Worm (Caenorhabditis elegans) whole organism, L4 larva: Measurements from ENCODE around the gene math-49.

Experiments
- Y75B8A.6 ChIP-seq: fragments of 200-800 bp; sonication (Bioruptor generic); IDR thresholded peaks from 2 replicates; pipeline ENCODE4 v1.3.6; 2022; ENCODE audit warnings: missing genetic modification reagents, missing genetic modification characterization, missing compliant biosample characterization
- dmd-6 ChIP-seq: fragments of 200-800 bp; sonication (Bioruptor generic); IDR thresholded peaks from 2 replicates; pipeline ENCODE4 v1.3.6; 2022; ENCODE audit warnings: missing genetic modification reagents, missing genetic modification characterization, missing compliant biosample characterization
- dpl-1 ChIP-seq: fragments of 150-350 bp; optimal IDR thresholded peaks from 2 replicates; lab custom pipeline; 2014; ENCODE audit warnings: missing biosample characterization, missing genetic modification reagents, missing genetic modification characterization
- nhr-10 ChIP-seq: fragments of 150-350 bp; optimal IDR thresholded peaks from 2 replicates; lab custom pipeline; 2014; ENCODE audit warnings: missing biosample characterization, missing genetic modification characterization
- nhr-11 ChIP-seq: fragments of 150-350 bp; optimal IDR thresholded peaks from 2 replicates; lab custom pipeline; 2014; ENCODE audit warnings: missing biosample characterization, missing genetic modification characterization
- nhr-77 ChIP-seq: fragments of 150-350 bp; optimal IDR thresholded peaks from 2 replicates; lab custom pipeline; 2014; ENCODE audit warnings: missing biosample characterization, missing genetic modification characterization
- unc-130 ChIP-seq: sonication (generic microtip); optimal IDR thresholded peaks from 2 replicates; lab custom pipeline; 2016; ENCODE audit warnings: missing genetic modification reagents, missing genetic modification characterization, missing compliant biosample characterization
- unc-62 ChIP-seq, 3 experiments: fragments of 150-350 bp in 1 of 3; sonication (generic microtip); optimal IDR thresholded peaks in 2 of 3; peaks in 1 of 3; 1 replicate in 1 of 3; 2 replicates in 2 of 3; lab custom pipeline; 2014 to 2017; ENCODE audit warnings: missing biosample characterization in 3 of 3, missing genetic modification characterization in 3 of 3, missing genetic modification reagents in 3 of 3, missing genotype in 1 of 3

ce11 chrII:1945093-1945492 lies 10.4 kb downstream of the math-49 start, which contains the start of gene ZK250.14:
- TF ChIP-seq unc-62 (GFP tag; optimal IDR thresholded peaks at IDR 0.05 in 1 of 2; lab: Kevin White, UChicago) (no peak), unc-62 (tag; optimal IDR thresholded peaks at IDR 0.05; lab: Kevin White, UChicago) (no peak), unc-130 (no peak), dmd-6 (GFP tag; lab: Robert Waterston, UW) (no peak), nhr-77 (tag; lab: Kevin White, UChicago) (no peak), Y75B8A.6 (no peak), nhr-11 (no peak), dpl-1 (no peak), nhr-10 (no peak)
